Fruit fly (Drosophila melanogaster) whole organism, embryonic: ENCODE results near the gene GstD7.

Experiments used
- Adf1 ChIP-seq: fragments of 200-800 bp; sonication (Bioruptor generic); IDR thresholded peaks from 2 replicates; pipeline ENCODE4 v1.3.6; 2022; ENCODE audit warnings: missing biosample characterization, missing genetic modification characterization
- Aef1 ChIP-seq: fragments of 200-800 bp; sonication (Bioruptor generic); IDR thresholded peaks from 3 replicates; pipeline ENCODE4 v1.3.6; 2022; ENCODE audit warnings: missing biosample characterization, missing genetic modification characterization
- Atf6 ChIP-seq: fragments of 200-800 bp; sonication (Bioruptor generic); IDR thresholded peaks from 2 replicates; pipeline ENCODE4 v1.3.6; 2022; ENCODE audit warnings: missing biosample characterization, missing genetic modification characterization
- Bdp1 ChIP-seq: fragments of 200-800 bp; sonication (Bioruptor generic); optimal IDR thresholded peaks from 3 replicates; lab custom pipeline; 2016; ENCODE audit warnings: missing biosample characterization, missing genetic modification characterization
- Blimp-1 ChIP-seq: fragments of 200-800 bp; sonication (Bioruptor generic); optimal IDR thresholded peaks from 3 replicates; lab custom pipeline; 2018; ENCODE audit warnings: missing biosample characterization, missing genetic modification characterization, mild to moderate bottlenecking, moderate library complexity, missing genetic modification reagents
- BtbVII ChIP-seq: fragments of 200-800 bp; sonication (Bioruptor generic); optimal IDR thresholded peaks from 3 replicates; lab custom pipeline; 2017; ENCODE audit warnings: missing biosample characterization, mild to moderate bottlenecking, missing genetic modification characterization
- CG1024 ChIP-seq: fragments of 200-800 bp; sonication (Bioruptor generic); IDR thresholded peaks from 2 replicates; pipeline ENCODE4 v1.3.6; 2022; ENCODE audit warnings: missing biosample characterization, missing genetic modification characterization
- CG10267 ChIP-seq: fragments of 200-800 bp; sonication (Bioruptor generic); optimal IDR thresholded peaks from 2 replicates; lab custom pipeline; 2018; ENCODE audit warnings: missing biosample characterization, mild to moderate bottlenecking, missing genetic modification characterization, moderate library complexity
- CG10321 ChIP-seq: fragments of 200-800 bp; sonication (Bioruptor generic); IDR thresholded peaks from 2 replicates; pipeline ENCODE4 v1.3.6; 2022; ENCODE audit warnings: missing biosample characterization, missing genetic modification characterization
- CG12071 ChIP-seq: fragments of 200-800 bp; sonication (Bioruptor generic); optimal IDR thresholded peaks from 3 replicates; lab custom pipeline; 2018; ENCODE audit warnings: missing biosample characterization, mild to moderate bottlenecking, missing genetic modification characterization
- CG12104 ChIP-seq: fragments of 200-800 bp; sonication (Bioruptor generic); optimal IDR thresholded peaks from 3 replicates; lab custom pipeline; 2016; ENCODE audit warnings: missing biosample characterization, missing genetic modification characterization
- CG12769 ChIP-seq: fragments of 200-800 bp; sonication (Bioruptor generic); optimal IDR thresholded peaks from 2 replicates; lab custom pipeline; 2019; ENCODE audit warnings: missing biosample characterization, mild to moderate bottlenecking, missing genetic modification characterization, moderate library complexity
- CG15601 ChIP-seq: fragments of 200-800 bp; sonication (Bioruptor generic); optimal IDR thresholded peaks from 3 replicates; lab custom pipeline; 2019; ENCODE audit warnings: missing biosample characterization, mild to moderate bottlenecking, missing genetic modification characterization, moderate library complexity
- CG18011 ChIP-seq: fragments of 200-800 bp; sonication (Bioruptor generic); optimal IDR thresholded peaks from 2 replicates; lab custom pipeline; 2017; ENCODE audit warnings: missing biosample characterization, missing genetic modification characterization, mild to moderate bottlenecking, moderate library complexity, missing genotype
- CG18262 ChIP-seq: fragments of 200-800 bp; optimal IDR thresholded peaks from 3 replicates; lab custom pipeline; 2019; ENCODE audit warnings: missing biosample characterization, mild to moderate bottlenecking, missing genetic modification characterization, moderate library complexity
- CG1832 ChIP-seq: fragments of 200-800 bp; sonication (Bioruptor generic); optimal IDR thresholded peaks from 2 replicates; lab custom pipeline; 2017; ENCODE audit warnings: missing biosample characterization, mild to moderate bottlenecking, missing genetic modification characterization, inconsistent platforms
- CG2120 ChIP-seq: fragments of 200-800 bp; sonication (Bioruptor generic); optimal IDR thresholded peaks from 3 replicates; lab custom pipeline; 2016; ENCODE audit warnings: missing biosample characterization, missing genetic modification characterization
- CG2129 ChIP-seq: fragments of 200-800 bp; sonication (Bioruptor generic); IDR thresholded peaks from 2 replicates; pipeline ENCODE4 v1.3.6; 2022; ENCODE audit warnings: missing biosample characterization, missing genetic modification characterization; ENCODE audit not compliant: partially characterized antibody
- CG32532 ChIP-seq: fragments of 200-800 bp; sonication (Bioruptor generic); IDR thresholded peaks from 2 replicates; pipeline ENCODE4 v1.3.6; 2022; ENCODE audit warnings: missing biosample characterization, missing genetic modification characterization
- CG32767 ChIP-seq: fragments of 200-800 bp; sonication (Bioruptor generic); IDR thresholded peaks from 2 replicates; pipeline ENCODE4 v1.3.6; 2022; ENCODE audit warnings: missing biosample characterization, missing genetic modification characterization
- CG34422 ChIP-seq: fragments of 200-800 bp; sonication (Bioruptor generic); IDR thresholded peaks from 3 replicates; pipeline ENCODE4 v1.3.6; 2022; ENCODE audit warnings: missing biosample characterization, missing genetic modification characterization
- CG4730 ChIP-seq: fragments of 200-800 bp; sonication (Bioruptor generic); IDR thresholded peaks from 2 replicates; pipeline ENCODE4 v1.3.6; 2022; ENCODE audit warnings: missing biosample characterization, missing genetic modification characterization
- CG4854 ChIP-seq: fragments of 200-800 bp; sonication (Bioruptor generic); optimal IDR thresholded peaks from 2 replicates; lab custom pipeline; 2016; ENCODE audit warnings: missing biosample characterization, missing genetic modification characterization, inconsistent platforms
- CG6765 ChIP-seq: fragments of 200-800 bp; sonication (Bioruptor generic); optimal IDR thresholded peaks from 3 replicates; lab custom pipeline; 2017; ENCODE audit warnings: missing biosample characterization, mild to moderate bottlenecking, missing genetic modification characterization
- CG9876 ChIP-seq: fragments of 200-800 bp; sonication (Bioruptor generic); optimal IDR thresholded peaks from 2 replicates; lab custom pipeline; 2016; ENCODE audit warnings: missing biosample characterization, missing genetic modification characterization
- Dbx ChIP-seq: fragments of 200-800 bp; sonication (Bioruptor generic); IDR thresholded peaks from 3 replicates; pipeline ENCODE4 v1.3.6; 2022; ENCODE audit warnings: missing biosample characterization, missing genetic modification characterization
- Deaf1 ChIP-seq: fragments of 200-800 bp; optimal IDR thresholded peaks from 3 replicates; lab custom pipeline; 2019; ENCODE audit warnings: missing biosample characterization, mild to moderate bottlenecking, missing genetic modification characterization, moderate library complexity
- Dip2 ChIP-seq: fragments of 200-800 bp; sonication (Bioruptor generic); IDR thresholded peaks from 2 replicates; pipeline ENCODE4 v1.3.6; 2022; ENCODE audit warnings: missing biosample characterization, missing genetic modification characterization
- Doc2 ChIP-seq: fragments of 200-800 bp; sonication (Bioruptor generic); IDR thresholded peaks from 2 replicates; pipeline ENCODE4 v1.3.6; 2022; ENCODE audit warnings: missing biosample characterization, missing genetic modification characterization
- Ets97D ChIP-seq: fragments of 200-800 bp; sonication (Bioruptor generic); optimal IDR thresholded peaks from 3 replicates; lab custom pipeline; 2016; ENCODE audit warnings: missing biosample characterization, missing genetic modification characterization
- NC2α ChIP-seq: fragments of 200-800 bp; sonication (Bioruptor generic); optimal IDR thresholded peaks from 2 replicates; lab custom pipeline; 2016; ENCODE audit warnings: missing biosample characterization, missing genetic modification characterization
- Nf-YB ChIP-seq: fragments of 200-800 bp; sonication (Bioruptor generic); optimal IDR thresholded peaks from 3 replicates; lab custom pipeline; 2019; ENCODE audit warnings: missing biosample characterization, mild to moderate bottlenecking, missing genetic modification characterization, moderate library complexity
- Nf-YC ChIP-seq: fragments of 200-800 bp; optimal IDR thresholded peaks from 3 replicates; lab custom pipeline; 2019; ENCODE audit warnings: missing biosample characterization, mild to moderate bottlenecking, missing genetic modification characterization, moderate library complexity
- Optix ChIP-seq: fragments of 200-800 bp; sonication (Bioruptor generic); IDR thresholded peaks from 3 replicates; pipeline ENCODE4 v1.3.6; 2022; ENCODE audit warnings: missing biosample characterization, missing genetic modification characterization
- Poxn ChIP-seq: fragments of 200-800 bp; sonication (Bioruptor generic); IDR thresholded peaks from 2 replicates; pipeline ENCODE4 v1.3.6; 2022; ENCODE audit warnings: missing biosample characterization, missing genetic modification characterization
- bab2 ChIP-seq: fragments of 200-800 bp; sonication (Bioruptor generic); optimal IDR thresholded peaks from 2 replicates; lab custom pipeline; 2016; ENCODE audit warnings: missing biosample characterization, missing genetic modification characterization
- chn ChIP-seq: fragments of 200-800 bp; sonication (Bioruptor generic); optimal IDR thresholded peaks from 2 replicates; lab custom pipeline; 2016; ENCODE audit warnings: missing biosample characterization, missing genetic modification characterization
- dpn ChIP-seq, 2 experiments: fragments of 200-800 bp; sonication (Bioruptor generic); optimal IDR thresholded peaks; 3 replicates each; lab custom pipeline; 2016; ENCODE audit warnings: missing biosample characterization in 2 of 2, missing genetic modification characterization in 2 of 2
- dysf ChIP-seq: fragments of 200-800 bp; sonication (Bioruptor generic); IDR thresholded peaks from 3 replicates; pipeline ENCODE4 v1.3.6; 2022; ENCODE audit warnings: missing biosample characterization, missing genetic modification characterization
- ewg ChIP-seq: fragments of 200-800 bp; sonication (Bioruptor generic); optimal IDR thresholded peaks from 3 replicates; lab custom pipeline; 2017; ENCODE audit warnings: mild to moderate bottlenecking, missing biosample characterization, missing genetic modification reagents, missing genetic modification characterization
- gce ChIP-seq: fragments of 200-800 bp; sonication (Bioruptor generic); IDR thresholded peaks from 3 replicates; pipeline ENCODE4 v1.3.6; 2022; ENCODE audit warnings: missing biosample characterization, missing genetic modification characterization
- grau ChIP-seq: fragments of 200-800 bp; optimal IDR thresholded peaks from 3 replicates; lab custom pipeline; 2019; ENCODE audit warnings: missing biosample characterization, mild to moderate bottlenecking, missing genetic modification characterization, moderate library complexity
- jigr1 ChIP-seq: fragments of 200-800 bp; sonication (Bioruptor generic); IDR thresholded peaks from 3 replicates; pipeline ENCODE4 v1.3.6; 2022; ENCODE audit warnings: missing biosample characterization, missing genetic modification characterization
- jing ChIP-seq: fragments of 200-800 bp; sonication (Bioruptor generic); optimal IDR thresholded peaks from 2 replicates; lab custom pipeline; 2018; ENCODE audit warnings: missing biosample characterization, mild to moderate bottlenecking, missing genetic modification characterization
- nau ChIP-seq: fragments of 200-800 bp; sonication (Bioruptor generic); optimal IDR thresholded peaks from 3 replicates; lab custom pipeline; 2017; ENCODE audit warnings: missing biosample characterization, mild to moderate bottlenecking, missing genetic modification characterization, missing genetic modification reagents
- pho ChIP-seq: fragments of 200-800 bp; sonication (Bioruptor generic); optimal IDR thresholded peaks from 2 replicates; lab custom pipeline; 2016; ENCODE audit warnings: missing biosample characterization, missing genetic modification characterization
- sens ChIP-seq: fragments of 200-800 bp; sonication (Bioruptor generic); peaks from one replicate; lab custom pipeline; 2016; ENCODE audit warnings: missing biosample characterization, missing genetic modification characterization
- slp2 ChIP-seq: fragments of 200-800 bp; sonication (Bioruptor generic); optimal IDR thresholded peaks from 2 replicates; lab custom pipeline; 2016; ENCODE audit warnings: missing biosample characterization, missing genetic modification characterization
- unc-4 ChIP-seq: fragments of 200-800 bp; sonication (Bioruptor generic); IDR thresholded peaks from 2 replicates; pipeline ENCODE4 v1.3.6; 2022; ENCODE audit warnings: missing biosample characterization, missing genetic modification characterization; ENCODE audit not compliant: partially characterized antibody
- zfh1 ChIP-seq: fragments of 200-800 bp; sonication (Bioruptor generic); IDR thresholded peaks from 3 replicates; pipeline ENCODE4 v1.3.6; 2022; ENCODE audit warnings: missing biosample characterization, missing genetic modification characterization

The GstD7 gene

DNA sequence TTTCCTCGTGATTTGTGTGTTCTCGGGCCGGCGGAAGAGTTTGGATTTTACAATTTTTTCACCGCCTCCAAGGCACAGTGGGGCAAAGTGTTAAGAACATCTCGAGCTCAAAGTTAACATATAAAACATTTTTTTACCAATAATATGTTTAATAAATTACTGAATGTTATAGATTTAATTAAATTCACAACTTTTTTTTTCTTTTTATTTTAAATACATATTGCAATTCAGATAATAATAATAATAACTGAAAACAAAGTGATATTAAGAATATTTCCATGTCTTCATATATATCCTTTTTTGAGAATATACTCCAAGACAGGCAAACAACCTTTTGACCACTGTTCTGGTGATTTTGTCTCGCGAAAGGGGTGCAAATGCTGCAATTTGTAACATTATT is 32.3 kb upstream of the GstD7 start (continued):
- TF ChIP-seq slp2 (GFP tag; lab: Kevin White, UChicago) (no peak), pho (no peak), sens (GFP tag; lab: Kevin White, UChicago) (peak; percentile 30), grau (tag; lab: Kevin White, UChicago) (peak; percentile 34), Blimp-1 (peak; percentile 51), CG12104 (GFP tag; lab: Kevin White, UChicago) (peak; percentile 12), jigr1 (no peak), CG15601 (peak; percentile 7), unc-4 (no peak), bab2 (GFP tag; lab: Kevin White, UChicago) (no peak), Dip2 (GFP tag; lab: Robert Waterston, UW) (no peak), Aef1 (GFP tag; lab: Robert Waterston, UW) (no peak), CG9876 (GFP tag; lab: Kevin White, UChicago) (no peak)

dm6 chr3R:12347659-12348058 is 30.6 kb upstream of the GstD7 start:
- no peak for TF ChIP-seq Doc2 (GFP tag; lab: Robert Waterston, UW)
- 0 out of 2 replicates have a peak, but pooled peaks have one; percentile 9 for TF ChIP-seq CG32532 (GFP tag; lab: Robert Waterston, UW)
- TF ChIP-seq sens (GFP tag; lab: Kevin White, UChicago): peak; percentile 27
- peak; percentile 74 for TF ChIP-seq ewg (GFP tag; lab: Kevin White, UChicago)
- peak; percentile 78 for TF ChIP-seq Nf-YB
- peak; percentile 84 for TF ChIP-seq Deaf1 (tag; lab: Kevin White, UChicago)
- no peak for TF ChIP-seq CG4730 (GFP tag; lab: Robert Waterston, UW)
- TF ChIP-seq Adf1 (GFP tag; lab: Robert Waterston, UW): 0 out of 2 replicates have a peak, but pooled peaks have one; percentile 8
- TF ChIP-seq CG32767 (GFP tag; lab: Robert Waterston, UW): peak; percentile 29; the same call in 1 of the 2 replicates
- TF ChIP-seq NC2α (GFP tag; lab: Kevin White, UChicago): no peak
- no peak for TF ChIP-seq CG34422 (GFP tag; lab: Robert Waterston, UW)
- TF ChIP-seq CG10321 (GFP tag; lab: Robert Waterston, UW): peak; percentile 73
- peak; percentile 37 for TF ChIP-seq CG1832 (GFP tag; lab: Kevin White, UChicago)
- TF ChIP-seq CG4854 (GFP tag; lab: Kevin White, UChicago): no peak
- peak; percentile 91 for TF ChIP-seq Nf-YC (tag; lab: Kevin White, UChicago)
- TF ChIP-seq nau (GFP tag; lab: Kevin White, UChicago): no peak
- TF ChIP-seq CG1024: no peak
- peak; percentile 20 for TF ChIP-seq CG12071 (GFP tag; lab: Kevin White, UChicago)
- no peak for TF ChIP-seq Poxn (GFP tag; lab: Robert Waterston, UW)

DNA sequence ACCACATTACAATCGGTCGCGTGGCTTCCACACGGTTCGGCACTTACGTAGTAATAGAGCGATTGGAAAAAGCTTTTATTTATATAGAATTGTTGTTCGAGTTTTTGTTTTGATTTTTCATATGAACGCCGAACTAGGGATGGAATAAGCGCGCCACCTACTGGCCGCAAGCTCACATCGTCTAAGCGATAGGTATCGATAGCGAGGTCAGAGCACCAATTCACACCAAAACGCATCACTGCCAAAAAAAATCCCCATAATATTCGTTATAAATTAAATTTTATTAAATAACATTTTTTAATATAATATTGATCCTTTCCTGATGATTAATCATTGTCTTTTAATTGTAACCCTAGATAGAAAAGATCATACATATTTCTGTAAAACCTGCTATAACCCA is 27.8 kb upstream of the GstD7 start, which contains the start of gene CG10038:
Gene CG10038 (minus strand): TSS at position 148 of the 400 bp plus-strand sequence.
- TF ChIP-seq Atf6 (GFP tag; lab: Robert Waterston, UW) (no peak; the same call in 1 of the 2 replicates), CG10267 (tag; lab: Kevin White, UChicago) (peak; percentile 55), dysf (GFP tag; lab: Robert Waterston, UW) (0 out of 3 replicates have a peak, but pooled peaks have one; percentile 37), Dbx (GFP tag; lab: Robert Waterston, UW) (peak; percentile 59; the same call in 2 of the 3 replicates), zfh1 (GFP tag; lab: Robert Waterston, UW) (no peak), Ets97D (GFP tag; lab: Kevin White, UChicago) (peak; percentile 60), CG2120 (GFP tag; lab: Kevin White, UChicago) (peak; percentile 57), gce (GFP tag; lab: Robert Waterston, UW) (no peak), CG12769 (tag; lab: Kevin White, UChicago) (no peak), jing (no peak), Optix (no peak), Adf1 (GFP tag; lab: Robert Waterston, UW) (peak; percentile 25; the same call in 1 of the 2 replicates), Bdp1 (GFP tag; lab: Kevin White, UChicago) (no peak), chn (GFP tag; lab: Kevin White, UChicago) (peak; percentile 36), CG6765 (GFP tag; lab: Kevin White, UChicago) (no peak), CG18262 (tag; lab: Kevin White, UChicago) (peak; percentile 27), CG1024 (no peak), BtbVII (no peak), CG18011 (GFP tag; lab: Kevin White, UChicago) (peak; percentile 11), dpn (GFP tag; optimal IDR thresholded peaks at IDR 0.05; lab: Kevin White, UChicago) (peak; percentile 29 to 58), CG2129 (peak; percentile 77)
